Worm (Caenorhabditis elegans) whole organism, L4/young adult: ENCODE measurements around the gene Y69A2AR.31.

Experiments
- W03F9.2 ChIP-seq: fragments of 150-350 bp; optimal IDR thresholded peaks from 2 replicates; lab custom pipeline; 2014; ENCODE audit warnings: missing biosample characterization, missing genetic modification characterization
- dao-5 ChIP-seq: sonication (generic microtip); optimal IDR thresholded peaks from 2 replicates; lab custom pipeline; 2016; ENCODE audit warnings: missing genotype, missing genetic modification characterization, moderate library complexity, missing compliant biosample characterization
- him-1 ChIP-seq: sonication (generic microtip); optimal IDR thresholded peaks from 2 replicates; lab custom pipeline; 2016; ENCODE audit warnings: missing genotype, missing genetic modification reagents, missing genetic modification characterization, missing compliant biosample characterization

Gene Y69A2AR.31

DNA sequence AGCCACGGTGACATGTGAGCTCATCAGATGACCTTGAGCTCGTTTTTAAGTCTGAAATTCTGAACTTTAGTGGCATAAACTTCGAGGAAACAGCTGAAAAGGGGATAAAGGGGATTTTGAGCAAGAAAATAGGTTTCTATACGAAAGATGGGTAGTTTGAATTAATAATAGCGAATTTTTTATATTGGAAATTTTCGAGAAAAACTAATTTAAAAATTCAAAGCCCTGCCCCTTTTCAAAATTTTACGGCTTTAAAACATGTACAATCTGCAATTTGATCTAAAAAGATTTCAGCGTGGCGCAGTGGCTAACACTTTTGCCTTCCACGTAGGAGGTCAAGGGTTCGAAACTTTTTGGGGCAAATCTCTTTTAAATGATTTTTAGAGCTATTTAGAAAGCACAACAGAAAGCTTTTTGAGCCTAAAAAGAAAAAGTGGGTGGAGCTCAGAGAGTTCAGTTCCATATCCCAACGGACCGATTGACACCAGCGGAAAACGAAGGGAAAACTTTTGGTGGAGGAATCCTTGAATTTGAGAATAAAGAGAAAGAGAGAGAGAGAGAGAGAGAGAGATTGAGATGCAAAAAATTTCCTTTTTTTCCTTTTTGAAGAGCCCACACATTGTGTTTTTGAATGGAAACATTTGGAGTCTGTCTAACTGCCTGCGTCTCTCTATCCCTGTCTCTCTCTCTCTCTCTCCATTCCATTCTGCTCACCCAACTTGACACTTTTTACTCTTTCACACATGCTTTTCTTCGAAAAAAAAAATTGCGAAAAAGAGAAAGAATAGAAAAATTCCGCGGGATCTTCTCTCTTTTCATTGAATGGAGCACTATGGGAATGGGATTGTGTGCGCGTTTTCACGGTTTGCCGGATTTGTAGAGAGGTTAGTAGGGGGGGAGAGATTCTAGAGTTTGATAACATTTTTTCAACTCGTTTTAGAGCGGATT lies at the start of gene Y69A2AR.31:
Y69A2AR.31 (minus strand) TSS at position 51 of the 948 bp plus-strand sequence.
- no peak for TF ChIP-seq W03F9.2 (tag; lab: Kevin White, UChicago)
- no peak for TF ChIP-seq dao-5 (tag; lab: Kevin White, UChicago)
- no peak for TF ChIP-seq him-1 (tag; lab: Kevin White, UChicago)

DNA sequence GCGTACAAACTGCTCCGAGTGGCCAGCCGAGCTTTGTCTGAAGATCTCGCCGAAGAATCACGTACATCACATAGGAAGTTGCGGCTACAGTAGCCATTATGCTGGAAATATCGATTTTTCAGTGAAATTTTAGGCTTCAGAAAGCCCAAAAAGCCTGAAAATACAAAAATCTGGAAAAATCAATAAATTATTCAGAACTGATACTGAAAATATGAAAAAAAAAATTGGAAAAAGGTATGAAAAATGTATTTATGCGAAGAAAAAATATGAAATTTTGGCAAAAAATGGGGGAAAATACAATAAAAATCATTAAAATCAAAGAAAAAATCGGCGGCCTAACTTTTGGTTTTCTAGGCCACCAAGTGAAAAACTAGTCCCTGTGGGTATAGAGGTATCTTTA lies 49.1 kb upstream of the Y69A2AR.31 start, which contains the start of gene Y94H6A.12:
Y94H6A.12 (minus strand) TSS at position 101 of the 400 bp plus-strand sequence.
- TF ChIP-seq him-1 (tag; lab: Kevin White, UChicago) (no peak), dao-5 (tag; lab: Kevin White, UChicago) (no peak), W03F9.2 (tag; lab: Kevin White, UChicago) (no peak)

- TF ChIP-seq him-1 (tag; lab: Kevin White, UChicago) (no peak), W03F9.2 (tag; lab: Kevin White, UChicago) (peak; percentile 43), dao-5 (tag; lab: Kevin White, UChicago) (no peak)
Observed at ce11 chrIV:2711122-2711669, 47.4 kb upstream of the Y69A2AR.31 start.

DNA sequence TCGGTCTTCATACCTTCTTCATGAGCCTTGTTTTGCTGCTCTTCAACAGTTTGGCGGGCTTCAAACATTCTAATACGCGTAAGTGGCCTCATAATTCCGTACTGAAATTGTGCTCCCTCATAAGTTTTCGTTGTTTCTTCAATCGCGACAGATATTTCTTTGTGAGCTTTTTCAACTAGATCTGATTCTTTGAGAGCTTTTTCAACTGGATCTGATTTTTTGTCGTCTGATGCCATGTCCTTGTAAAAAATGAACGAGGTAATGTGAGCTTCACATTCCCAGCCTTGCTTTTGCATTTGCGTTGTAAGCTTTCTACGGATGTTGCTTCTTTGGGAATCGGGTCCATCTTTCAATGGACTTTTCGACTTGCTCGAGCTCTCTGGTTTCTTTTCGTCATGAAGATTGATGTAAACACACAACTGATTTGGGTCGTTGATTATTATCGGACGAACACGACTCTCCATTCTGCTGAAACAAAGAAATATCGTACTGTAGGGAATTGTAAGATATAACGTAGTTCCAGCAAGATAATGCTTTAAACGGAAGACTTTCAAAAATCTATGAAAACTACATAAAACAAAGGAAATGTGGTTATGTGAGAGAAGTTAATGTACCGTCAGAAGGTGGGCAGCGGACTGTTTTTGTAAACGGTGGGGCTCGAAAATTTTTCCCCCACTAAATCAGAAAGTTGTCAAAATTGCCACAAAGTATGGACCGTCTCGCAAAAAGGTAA lies 46.6 kb upstream of the Y69A2AR.31 start, which contains the start of gene Y94H6A.10:
Y94H6A.10 (minus strand) TSS at position 464 of the 733 bp plus-strand sequence.
- TF ChIP-seq W03F9.2 (tag; lab: Kevin White, UChicago) = no peak
- TF ChIP-seq him-1 (tag; lab: Kevin White, UChicago) = no peak
- TF ChIP-seq dao-5 (tag; lab: Kevin White, UChicago) = no peak

- TF ChIP-seq W03F9.2 (tag; lab: Kevin White, UChicago) (peak; percentile 7), him-1 (tag; lab: Kevin White, UChicago) (no peak)
Observed at ce11 chrIV:2709590-2710201, 45.9 kb upstream of the Y69A2AR.31 start.

DNA sequence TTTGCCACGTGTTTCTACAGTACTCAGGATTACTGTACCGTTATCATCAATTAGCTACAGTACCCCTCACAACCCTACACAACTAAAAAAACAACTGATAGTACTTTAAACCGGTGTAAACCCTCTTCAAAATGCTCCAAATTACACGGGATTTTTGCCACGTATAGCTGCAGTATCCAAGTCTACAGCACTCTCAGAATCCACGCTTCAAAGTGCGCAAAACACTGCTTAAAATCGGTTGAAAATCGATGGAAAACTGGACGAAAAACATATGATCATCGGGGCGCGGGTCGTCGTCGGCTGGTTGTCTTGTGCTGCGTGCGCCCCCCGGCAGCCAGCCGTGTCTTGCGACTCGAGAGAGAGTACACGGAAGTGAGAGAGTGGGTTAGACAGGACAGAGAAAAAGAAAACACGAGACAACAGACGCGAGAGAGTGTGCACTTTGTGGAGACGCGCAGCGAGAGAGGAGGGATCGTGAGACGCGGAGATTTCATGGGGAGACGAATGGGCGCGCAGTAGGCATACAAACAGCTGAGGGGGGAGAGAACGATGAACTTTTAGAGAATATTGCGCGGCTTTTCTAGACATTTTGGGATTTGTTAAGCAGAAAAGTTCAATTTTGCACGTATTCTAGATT lies 44.6 kb upstream of the Y69A2AR.31 start:
- peak; percentile 27 for TF ChIP-seq dao-5 (tag; lab: Kevin White, UChicago)
- peak; percentile 57 for TF ChIP-seq him-1 (tag; lab: Kevin White, UChicago)
- peak; percentile 9 for TF ChIP-seq W03F9.2 (tag; lab: Kevin White, UChicago)

ce11 chrIV:2707012-2707411 lies 43.2 kb upstream of the Y69A2AR.31 start, which contains the start of gene ubc-8:
ubc-8 (minus strand) TSS chrIV:2707238.
- TF ChIP-seq W03F9.2 (tag; lab: Kevin White, UChicago) = no peak
- TF ChIP-seq him-1 (tag; lab: Kevin White, UChicago) = no peak
- TF ChIP-seq dao-5 (tag; lab: Kevin White, UChicago) = no peak

DNA sequence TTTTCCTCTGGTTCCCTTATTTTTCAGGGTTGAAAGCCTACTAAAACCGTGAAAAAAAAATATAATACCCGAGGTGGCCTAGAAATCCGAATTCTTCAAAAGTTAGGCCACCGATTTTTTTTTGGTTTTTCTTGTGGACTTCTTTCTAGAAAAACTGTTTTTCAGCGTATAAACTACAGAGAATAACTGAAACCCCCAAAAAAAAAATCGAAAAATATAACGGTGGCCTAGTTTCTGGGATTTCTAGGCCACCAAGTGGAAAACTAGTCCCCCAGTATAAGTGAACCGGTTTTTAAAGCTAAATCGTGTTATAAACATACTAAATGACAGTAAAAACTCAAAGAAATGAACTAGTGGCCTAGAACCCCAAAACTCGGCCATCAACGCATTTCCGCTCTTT lies 41.9 kb upstream of the Y69A2AR.31 start:
- TF ChIP-seq W03F9.2 (tag; lab: Kevin White, UChicago) = no peak
- no peak for TF ChIP-seq dao-5 (tag; lab: Kevin White, UChicago)
- no peak for TF ChIP-seq him-1 (tag; lab: Kevin White, UChicago)

DNA sequence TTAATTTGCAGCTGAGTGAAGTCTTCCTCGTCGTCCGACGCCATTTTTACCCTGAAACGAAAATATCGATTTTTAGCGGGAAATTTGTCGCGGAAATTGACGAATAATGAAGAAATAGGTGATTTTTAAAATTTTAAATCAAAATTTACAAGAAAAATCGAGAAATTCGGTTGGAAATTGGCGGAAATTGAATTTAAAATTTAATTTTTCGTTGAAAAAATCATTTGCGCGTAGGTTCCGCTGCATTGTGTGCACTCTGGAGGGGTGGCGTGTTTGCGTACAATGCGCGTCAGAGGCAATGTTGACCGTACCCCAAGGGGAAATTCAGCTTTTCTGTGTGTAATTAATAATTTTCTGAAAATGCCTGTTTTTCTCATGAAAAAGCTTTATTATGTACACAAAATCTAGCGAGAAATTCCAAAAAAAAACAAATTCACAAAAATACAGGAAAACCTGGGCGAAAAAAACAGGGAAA lies 40.2 kb upstream of the Y69A2AR.31 start, which contains the start of gene Y94H6A.5:
Y94H6A.5 (minus strand) TSS at position 51 of the 475 bp plus-strand sequence.
- TF ChIP-seq dao-5 (tag; lab: Kevin White, UChicago) (no peak), him-1 (tag; lab: Kevin White, UChicago) (peak; percentile 63), W03F9.2 (tag; lab: Kevin White, UChicago) (peak; percentile 20)

DNA sequence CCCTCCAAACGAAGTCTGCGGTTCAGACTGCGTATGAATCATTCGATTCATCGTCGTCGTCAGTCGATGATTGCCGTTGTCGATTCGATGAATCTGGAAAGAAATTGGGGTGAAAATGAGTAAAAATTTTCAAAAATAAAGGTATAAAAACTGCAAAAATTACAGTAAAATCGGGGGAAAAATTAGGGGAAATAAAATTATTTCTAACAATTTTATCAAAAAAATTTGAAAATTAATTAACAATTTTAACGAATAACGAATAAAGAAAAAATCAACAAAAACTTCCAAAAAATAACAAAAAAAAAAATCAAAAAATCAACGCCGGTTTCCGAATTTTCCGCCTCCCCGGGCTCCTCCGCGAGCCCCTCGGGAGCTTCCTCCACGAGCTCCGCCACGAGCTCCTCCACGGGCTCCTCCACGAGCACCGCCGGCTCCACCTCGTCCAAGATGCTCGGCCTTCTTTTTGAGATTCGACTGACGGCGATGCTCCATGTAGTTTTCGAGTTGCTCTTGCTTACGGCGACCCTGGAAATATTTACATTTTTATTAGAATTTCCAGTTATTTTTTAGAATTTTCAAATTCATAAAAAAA lies 25.0 kb upstream of the Y69A2AR.31 start, which contains the start of gene egrh-3:
egrh-3 (minus strand) TSS at position 51 of the 592 bp plus-strand sequence.
- no peak for TF ChIP-seq W03F9.2 (tag; lab: Kevin White, UChicago)
- no peak for TF ChIP-seq dao-5 (tag; lab: Kevin White, UChicago)
- no peak for TF ChIP-seq him-1 (tag; lab: Kevin White, UChicago)

DNA sequence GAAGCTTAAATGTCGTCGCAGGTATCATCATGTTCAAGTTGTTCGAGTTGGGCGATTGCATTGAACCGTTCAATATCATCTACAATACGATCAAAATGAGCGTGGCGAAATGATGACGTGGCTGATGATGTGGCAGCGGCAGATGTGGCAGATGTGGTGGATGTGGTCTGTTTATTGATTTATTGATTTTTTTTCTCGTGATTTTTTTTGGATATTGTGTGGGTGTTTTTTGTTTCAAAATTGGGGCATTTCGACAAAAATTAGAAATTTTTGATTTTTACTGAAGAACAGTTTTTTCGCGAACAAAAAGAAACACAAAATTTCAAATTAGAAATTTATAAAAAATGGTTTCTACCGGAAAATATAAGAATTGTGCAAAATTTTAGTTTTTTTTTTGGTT lies 16.5 kb upstream of the Y69A2AR.31 start:
- TF ChIP-seq him-1 (tag; lab: Kevin White, UChicago) (no peak), dao-5 (tag; lab: Kevin White, UChicago) (no peak), W03F9.2 (tag; lab: Kevin White, UChicago) (no peak)
